Fruit fly (Drosophila melanogaster) whole organism, embryonic: Measurements from ENCODE around the gene CG14695.
A peak's percentile ranks its signal among the peaks of the same experiment; 100 is the strongest.

Experiments
- CG10654 ChIP-seq: fragments of 200-800 bp; sonication (Bioruptor generic); optimal IDR thresholded peaks from 2 replicates; lab custom pipeline; 2016; ENCODE audit warnings: missing biosample characterization, missing genetic modification characterization
- CG10959 ChIP-seq: fragments of 200-800 bp; sonication (Bioruptor generic); IDR thresholded peaks from 2 replicates; pipeline ENCODE4 v1.3.6; 2022; ENCODE audit warnings: missing biosample characterization, missing genetic modification characterization
- CG10979 ChIP-seq: fragments of 200-800 bp; sonication (Bioruptor generic); optimal IDR thresholded peaks from 2 replicates; lab custom pipeline; 2018; ENCODE audit warnings: missing biosample characterization, mild to moderate bottlenecking, missing genetic modification characterization, moderate library complexity
- CG11093 ChIP-seq: fragments of 200-800 bp; sonication (Bioruptor generic); IDR thresholded peaks from 3 replicates; pipeline ENCODE4 v1.3.6; 2022; ENCODE audit warnings: missing biosample characterization, missing genetic modification characterization
- CG11398 ChIP-seq: fragments of 200-800 bp; sonication (Bioruptor generic); optimal IDR thresholded peaks from 2 replicates; lab custom pipeline; 2016; ENCODE audit warnings: missing biosample characterization, missing genetic modification characterization
- CG12104 ChIP-seq: fragments of 200-800 bp; sonication (Bioruptor generic); optimal IDR thresholded peaks from 3 replicates; lab custom pipeline; 2016; ENCODE audit warnings: missing biosample characterization, missing genetic modification characterization
- CG12236 ChIP-seq: fragments of 200-800 bp; sonication (Bioruptor generic); optimal IDR thresholded peaks from 2 replicates; lab custom pipeline; 2016; ENCODE audit warnings: missing biosample characterization, missing genetic modification characterization
- CG13775 ChIP-seq: fragments of 200-800 bp; sonication (Bioruptor generic); optimal IDR thresholded peaks from 3 replicates; lab custom pipeline; 2017; ENCODE audit warnings: missing biosample characterization, mild to moderate bottlenecking, missing genetic modification characterization
- CG13894 ChIP-seq: fragments of 200-800 bp; sonication (Bioruptor generic); optimal IDR thresholded peaks from 3 replicates; lab custom pipeline; 2018; ENCODE audit warnings: missing biosample characterization, mild to moderate bottlenecking, missing genetic modification characterization, moderate library complexity
- CG14050 ChIP-seq: fragments of 200-800 bp; sonication (Bioruptor generic); IDR thresholded peaks from 3 replicates; pipeline ENCODE4 v1.3.6; 2022; ENCODE audit warnings: missing biosample characterization, missing genetic modification characterization
- CG1792 ChIP-seq: fragments of 200-800 bp; sonication (Bioruptor generic); optimal IDR thresholded peaks from 2 replicates; lab custom pipeline; 2016; ENCODE audit warnings: missing biosample characterization, missing genetic modification characterization
- CG31441 ChIP-seq: fragments of 200-800 bp; sonication (Bioruptor generic); IDR thresholded peaks from 2 replicates; pipeline ENCODE4 v1.3.6; 2022; ENCODE audit warnings: missing biosample characterization, missing genetic modification characterization
- CG4404 ChIP-seq: fragments of 200-800 bp; sonication (Bioruptor generic); IDR thresholded peaks from 2 replicates; pipeline ENCODE4 v1.3.6; 2022; ENCODE audit warnings: missing biosample characterization, missing genetic modification characterization
- CG5180 ChIP-seq: fragments of 200-800 bp; sonication (Bioruptor generic); optimal IDR thresholded peaks from 3 replicates; lab custom pipeline; 2017; ENCODE audit warnings: missing biosample characterization, missing genetic modification characterization, mild to moderate bottlenecking, moderate library complexity, missing genetic modification reagents
- CG6254 ChIP-seq: fragments of 200-800 bp; sonication (Bioruptor generic); optimal IDR thresholded peaks from 3 replicates; lab custom pipeline; 2017; ENCODE audit warnings: mild to moderate bottlenecking, missing biosample characterization, missing genetic modification reagents, missing genetic modification characterization
- CG6654 ChIP-seq: fragments of 200-800 bp; sonication (Bioruptor generic); optimal IDR thresholded peaks from 2 replicates; lab custom pipeline; 2017; ENCODE audit warnings: missing biosample characterization, mild to moderate bottlenecking, missing genetic modification characterization
- CG8388 ChIP-seq: fragments of 200-800 bp; sonication (Bioruptor generic); optimal IDR thresholded peaks from 2 replicates; lab custom pipeline; 2019; ENCODE audit warnings: missing biosample characterization, mild to moderate bottlenecking, missing genetic modification characterization, moderate library complexity
- CTCF ChIP-seq: fragments of 200-800 bp; sonication (Bioruptor generic); optimal IDR thresholded peaks from 2 replicates; lab custom pipeline; 2017; ENCODE audit warnings: missing biosample characterization, mild to moderate bottlenecking, missing genetic modification characterization, moderate library complexity
- CoRest ChIP-seq: fragments of 200-800 bp; sonication (Bioruptor generic); optimal IDR thresholded peaks from 3 replicates; lab custom pipeline; 2018; ENCODE audit warnings: missing biosample characterization, mild to moderate bottlenecking, missing genetic modification characterization, moderate library complexity
- Dek ChIP-seq: fragments of 200-800 bp; sonication (Bioruptor generic); optimal IDR thresholded peaks from 3 replicates; lab custom pipeline; 2019; ENCODE audit warnings: missing biosample characterization, mild to moderate bottlenecking, missing genetic modification characterization, moderate library complexity
- Doc2 ChIP-seq: fragments of 200-800 bp; sonication (Bioruptor generic); IDR thresholded peaks from 2 replicates; pipeline ENCODE4 v1.3.6; 2022; ENCODE audit warnings: missing biosample characterization, missing genetic modification characterization
- E2f2 ChIP-seq: fragments of 200-800 bp; sonication (Bioruptor generic); IDR thresholded peaks from 2 replicates; pipeline ENCODE4 v1.3.6; 2022; ENCODE audit warnings: missing biosample characterization, missing genetic modification characterization
- Eip74EF ChIP-seq, 2 experiments: fragments of 200-800 bp in 1 of 2; fragments of >200 bp in 1 of 2; sonication (Bioruptor generic) in 1 of 2; optimal IDR thresholded peaks; 2 replicates each; lab custom pipeline; 2017 to 2019; ENCODE audit warnings: missing biosample characterization in 2 of 2, missing genetic modification characterization in 2 of 2, mild to moderate bottlenecking in 1 of 2, moderate library complexity in 1 of 2
- Hey ChIP-seq: fragments of 200-800 bp; sonication (Bioruptor generic); optimal IDR thresholded peaks from 3 replicates; lab custom pipeline; 2018; ENCODE audit warnings: missing biosample characterization, mild to moderate bottlenecking, missing genetic modification characterization
- Jarid2 ChIP-seq: fragments of 200-800 bp; sonication (Bioruptor generic); optimal IDR thresholded peaks from 3 replicates; lab custom pipeline; 2017; ENCODE audit warnings: mild to moderate bottlenecking, missing biosample characterization, missing genetic modification reagents, missing genetic modification characterization
- MESR4 ChIP-seq: fragments of 200-800 bp; sonication (Bioruptor generic); optimal IDR thresholded peaks from 2 replicates; lab custom pipeline; 2018; ENCODE audit warnings: missing biosample characterization, mild to moderate bottlenecking, missing genetic modification characterization, moderate library complexity
- Neu2 ChIP-seq: fragments of 200-800 bp; sonication (Bioruptor generic); optimal IDR thresholded peaks from 3 replicates; lab custom pipeline; 2016; ENCODE audit warnings: missing biosample characterization, missing genetic modification characterization, borderline replicate concordance
- Nf-YA ChIP-seq: fragments of 200-800 bp; sonication (Bioruptor generic); IDR thresholded peaks from 2 replicates; pipeline ENCODE4 v1.3.6; 2022; ENCODE audit warnings: missing biosample characterization, missing genetic modification characterization
- Trl ChIP-seq, 3 experiments: fragments of >200 bp in 2 of 3; fragments of 200-800 bp in 1 of 3; sonication (Bioruptor generic) in 1 of 3; optimal IDR thresholded peaks; 2 replicates in 1 of 3; 3 replicates in 2 of 3; lab custom pipeline; 2016 to 2017; ENCODE audit warnings: missing biosample characterization in 1 of 3, missing genetic modification characterization in 1 of 3
- aop ChIP-seq: fragments of 200-800 bp; sonication (Bioruptor generic); IDR thresholded peaks from 2 replicates; pipeline ENCODE4 v1.3.6; 2022; ENCODE audit warnings: missing biosample characterization, missing genetic modification characterization
- ash1 ChIP-seq: fragments of 200-800 bp; sonication (Bioruptor generic); optimal IDR thresholded peaks from 2 replicates; lab custom pipeline; 2018; ENCODE audit warnings: missing biosample characterization, mild to moderate bottlenecking, missing genetic modification characterization
- btn ChIP-seq: fragments of 200-800 bp; sonication (Bioruptor generic); optimal IDR thresholded peaks from 2 replicates; lab custom pipeline; 2016; ENCODE audit warnings: missing biosample characterization, missing genetic modification characterization
- chif ChIP-seq, 2 experiments: fragments of 200-800 bp; sonication (Bioruptor generic); optimal IDR thresholded peaks; 3 replicates each; lab custom pipeline; 2016; ENCODE audit warnings: missing biosample characterization in 2 of 2, missing genetic modification characterization in 2 of 2
- ci ChIP-seq: fragments of 200-800 bp; sonication (Bioruptor generic); IDR thresholded peaks from 3 replicates; pipeline ENCODE4 v1.3.6; 2022; ENCODE audit warnings: missing biosample characterization, missing genetic modification characterization
- dan ChIP-seq: fragments of 200-800 bp; sonication (Bioruptor generic); IDR thresholded peaks from 2 replicates; pipeline ENCODE4 v1.3.6; 2022; ENCODE audit warnings: missing biosample characterization, missing genetic modification characterization
- dm ChIP-seq: fragments of 200-800 bp; sonication (Bioruptor generic); optimal IDR thresholded peaks from 3 replicates; lab custom pipeline; 2016; ENCODE audit warnings: missing biosample characterization, missing genetic modification characterization
- dysf ChIP-seq: fragments of 200-800 bp; sonication (Bioruptor generic); IDR thresholded peaks from 3 replicates; pipeline ENCODE4 v1.3.6; 2022; ENCODE audit warnings: missing biosample characterization, missing genetic modification characterization
- fd64A ChIP-seq: fragments of 200-800 bp; sonication (Bioruptor generic); optimal IDR thresholded peaks from 3 replicates; lab custom pipeline; 2018; ENCODE audit warnings: missing biosample characterization, mild to moderate bottlenecking, missing genetic modification characterization
- fd96Cb ChIP-seq: fragments of 200-800 bp; sonication (Bioruptor generic); optimal IDR thresholded peaks from 2 replicates; lab custom pipeline; 2018; ENCODE audit warnings: missing biosample characterization, mild to moderate bottlenecking, missing genetic modification characterization, moderate library complexity
- lab ChIP-seq: fragments of 200-800 bp; sonication (Bioruptor generic); optimal IDR thresholded peaks from 3 replicates; lab custom pipeline; 2017; ENCODE audit warnings: missing biosample characterization, missing genetic modification characterization, mild to moderate bottlenecking, moderate library complexity, missing genetic modification reagents
- otp ChIP-seq: fragments of 200-800 bp; sonication (Bioruptor generic); IDR thresholded peaks from 3 replicates; pipeline ENCODE4, ENCODE4 v1.3.6; 2022; ENCODE audit warnings: missing biosample characterization, missing genetic modification characterization
- pho ChIP-seq: fragments of 200-800 bp; sonication (Bioruptor generic); optimal IDR thresholded peaks from 2 replicates; lab custom pipeline; 2016; ENCODE audit warnings: missing biosample characterization, missing genetic modification characterization
- prd ChIP-seq, 3 experiments: fragments of >200 bp in 2 of 3; fragments of 200-800 bp in 1 of 3; sonication (Bioruptor generic) in 1 of 3; optimal IDR thresholded peaks in 2 of 3; IDR thresholded peaks in 1 of 3; 2 replicates in 2 of 3; 3 replicates in 1 of 3; pipeline versions ENCODE4 v1.3.6 to Lab custom; 2017 to 2022; ENCODE audit warnings: missing biosample characterization in 1 of 3, missing genetic modification characterization in 1 of 3
- ranshi ChIP-seq: fragments of 200-800 bp; sonication (Bioruptor generic); IDR thresholded peaks from 2 replicates; pipeline ENCODE4 v1.3.6; 2022; ENCODE audit warnings: missing biosample characterization, missing genetic modification characterization
- row ChIP-seq: fragments of 200-800 bp; sonication (Bioruptor generic); IDR thresholded peaks from 3 replicates; pipeline ENCODE4 v1.3.6; 2022; ENCODE audit warnings: missing biosample characterization, missing genetic modification characterization
- salm ChIP-seq: fragments of 200-800 bp; sonication (Bioruptor generic); optimal IDR thresholded peaks from 2 replicates; lab custom pipeline; 2018; ENCODE audit warnings: missing biosample characterization, mild to moderate bottlenecking, missing genetic modification characterization
- sens ChIP-seq: fragments of 200-800 bp; sonication (Bioruptor generic); peaks from one replicate; lab custom pipeline; 2016; ENCODE audit warnings: missing biosample characterization, missing genetic modification characterization
- so ChIP-seq: fragments of 200-800 bp; sonication (Bioruptor generic); IDR thresholded peaks from 3 replicates; pipeline ENCODE4 v1.3.6; 2022; ENCODE audit warnings: missing biosample characterization, missing genetic modification characterization
- sob ChIP-seq: fragments of 200-800 bp; sonication (Bioruptor generic); IDR thresholded peaks from 2 replicates; pipeline ENCODE4 v1.3.6; 2022; ENCODE audit warnings: missing biosample characterization, missing genetic modification characterization
- vfl ChIP-seq: fragments of 200-800 bp; sonication (Bioruptor generic); optimal IDR thresholded peaks from 2 replicates; lab custom pipeline; 2016; ENCODE audit warnings: missing biosample characterization, missing genetic modification characterization
- vvl ChIP-seq: fragments of 200-800 bp; sonication (Bioruptor generic); IDR thresholded peaks from 2 replicates; pipeline ENCODE4 v1.3.6; 2022; ENCODE audit warnings: missing biosample characterization, missing genetic modification characterization

CG14695 gene

dm6 chr3R:10849515-10849973 is 29.6 kb downstream of the CG14695 start, which contains the start of gene CG42394 (continued):
- TF ChIP-seq pho (GFP tag; lab: Kevin White, UChicago), result peak; percentile 68
- TF ChIP-seq so (GFP tag; lab: Robert Waterston, UW), result peak; percentile 95; the same call in 2 of the 3 replicates
- TF ChIP-seq ash1 (GFP tag; lab: Kevin White, UChicago), result no peak
- peak; percentile 91 for TF ChIP-seq CG8388 (GFP tag; lab: Kevin White, UChicago)
- peak; percentile 92 for TF ChIP-seq CG14050 (GFP tag; lab: Robert Waterston, UW)
- peak; percentile 47 for TF ChIP-seq fd64A (GFP tag; lab: Kevin White, UChicago)
- peak; percentile 89 for TF ChIP-seq CG10654 (GFP tag; lab: Kevin White, UChicago)
- peak; percentile 90 for TF ChIP-seq CG4404 (GFP tag; lab: Robert Waterston, UW)
- peak; percentile 79 for TF ChIP-seq E2f2
- peak; percentile 100 for TF ChIP-seq CG5180 (GFP tag; lab: Kevin White, UChicago)
- TF ChIP-seq Nf-YA, result peak; percentile 91
- TF ChIP-seq Dek, result peak; percentile 91
- TF ChIP-seq CG12236, result peak; percentile 49
- peak; percentile 95 for TF ChIP-seq sob (GFP tag; lab: Robert Waterston, UW)
- TF ChIP-seq Trl (optimal IDR thresholded peaks at IDR 0.05; lab: Kevin White, UChicago), result no peak
- TF ChIP-seq Trl (GFP tag; optimal IDR thresholded peaks at IDR 0.05; lab: Kevin White, UChicago), result peak; percentile 70
- TF ChIP-seq CG11398, result peak; percentile 55
- TF ChIP-seq ci (GFP tag; lab: Robert Waterston, UW), result peak; percentile 96
- TF ChIP-seq CG13894 (tag; lab: Kevin White, UChicago), result peak; percentile 86
- TF ChIP-seq CG13775 (GFP tag; lab: Kevin White, UChicago), result peak; percentile 94
- no peak for TF ChIP-seq Doc2 (GFP tag; lab: Robert Waterston, UW)
- peak; percentile 8 for TF ChIP-seq btn (GFP tag; lab: Kevin White, UChicago)
- TF ChIP-seq Jarid2 (GFP tag; lab: Kevin White, UChicago), result peak; percentile 83
- peak; percentile 71 for TF ChIP-seq vfl
- peak; percentile 30 for TF ChIP-seq Hey (tag; lab: Kevin White, UChicago)
- peak; percentile 93 for TF ChIP-seq CG10959 (GFP tag; lab: Robert Waterston, UW)
- TF ChIP-seq dysf (GFP tag; lab: Robert Waterston, UW), result peak; percentile 95
- peak; percentile 83 for TF ChIP-seq salm
- TF ChIP-seq Neu2, result no peak
- no peak for TF ChIP-seq dan (GFP tag; lab: Robert Waterston, UW)
- TF ChIP-seq CG12104 (GFP tag; lab: Kevin White, UChicago), result peak; percentile 96
- peak; percentile 56 to 75 for TF ChIP-seq chif (GFP tag; optimal IDR thresholded peaks at IDR 0.05; lab: Kevin White, UChicago)
- TF ChIP-seq ranshi, result peak; percentile 96
- TF ChIP-seq fd96Cb (tag; lab: Kevin White, UChicago), result peak; percentile 97
- peak; percentile 89 for TF ChIP-seq CG6654
- TF ChIP-seq lab (GFP tag; lab: Kevin White, UChicago), result peak; percentile 98
- peak in 1 of 2 experiments; percentile 94 for TF ChIP-seq Eip74EF (GFP tag; optimal IDR thresholded peaks at IDR 0.05; lab: Kevin White, UChicago)
- peak; percentile 98 for TF ChIP-seq CG10979 (tag; lab: Kevin White, UChicago)
- TF ChIP-seq aop (GFP tag; lab: Robert Waterston, UW), result peak; percentile 72
- TF ChIP-seq vvl, result peak; percentile 97
- TF ChIP-seq CoRest (tag; lab: Kevin White, UChicago), result peak; percentile 96
- peak; percentile 25 for TF ChIP-seq MESR4 (GFP tag; lab: Kevin White, UChicago)
- no peak for TF ChIP-seq prd (optimal IDR thresholded peaks at IDR 0.05; lab: Kevin White, UChicago)
- TF ChIP-seq prd (GFP tag; IDR thresholded peaks at IDR 0.05; lab: Robert Waterston, UW), result peak; percentile 94
- peak; percentile 67 for TF ChIP-seq CTCF (GFP tag; lab: Kevin White, UChicago)
- peak; percentile 47 for TF ChIP-seq CG1792 (GFP tag; lab: Kevin White, UChicago)
- TF ChIP-seq row, result peak; percentile 94
- peak; percentile 87 for TF ChIP-seq CG11093 (GFP tag; lab: Robert Waterston, UW)
- TF ChIP-seq CG31441, result peak; percentile 99
- peak; percentile 93 for TF ChIP-seq otp
- TF ChIP-seq sens (GFP tag; lab: Kevin White, UChicago), result peak; percentile 97
- peak; percentile 96 for TF ChIP-seq CG6254 (GFP tag; lab: Kevin White, UChicago)
- TF ChIP-seq dm (GFP tag; lab: Kevin White, UChicago), result peak; percentile 16
